Fruit fly (Drosophila melanogaster) whole organism, wandering third instar larva: Measurements from ENCODE around the gene SelT.

ENCODE experiments used
- Abd-B ChIP-seq: fragments of >200 bp; optimal IDR thresholded peaks from 2 replicates; lab custom pipeline; 2017; ENCODE audit warnings: missing biosample characterization, missing genetic modification characterization
- CG32264 ChIP-seq: fragments of 200-800 bp; sonication (Bioruptor generic); optimal IDR thresholded peaks from 2 replicates; lab custom pipeline; 2016; ENCODE audit warnings: missing biosample characterization, missing genetic modification characterization
- CG9705 ChIP-seq: fragments of 200-800 bp; sonication (Bioruptor generic); optimal IDR thresholded peaks from 2 replicates; lab custom pipeline; 2018; ENCODE audit warnings: missing biosample characterization, mild to moderate bottlenecking, missing genetic modification characterization
- Dif ChIP-seq: fragments of 200-275, 200-300 bp; sonication (Bioruptor generic); optimal IDR thresholded peaks from 2 replicates; lab custom pipeline; 2018; ENCODE audit warnings: missing biosample characterization, missing genetic modification characterization; ENCODE audit not compliant: partially characterized antibody
- GATAd ChIP-seq: sonication (Bioruptor generic); optimal IDR thresholded peaks from 2 replicates; lab custom pipeline; 2016; ENCODE audit warnings: missing biosample characterization, missing genetic modification characterization
- HLH106 ChIP-seq: fragments of 200-800 bp; optimal IDR thresholded peaks from 3 replicates; lab custom pipeline; 2019; ENCODE audit warnings: missing biosample characterization, mild to moderate bottlenecking, missing genetic modification characterization, moderate library complexity
- Hnf4 ChIP-seq: fragments of 200-800 bp; sonication (Bioruptor generic); optimal IDR thresholded peaks from 2 replicates; lab custom pipeline; 2016; ENCODE audit warnings: missing biosample characterization, mild to moderate bottlenecking, missing genetic modification characterization
- Hr78 ChIP-seq: fragments of >200 bp; optimal IDR thresholded peaks from 2 replicates; lab custom pipeline; 2017; ENCODE audit warnings: missing biosample characterization, missing genetic modification characterization
- Hr83 ChIP-seq: fragments of 200-300 bp; sonication (Bioruptor generic); optimal IDR thresholded peaks from 2 replicates; lab custom pipeline; 2016; ENCODE audit warnings: missing biosample characterization, mild to moderate bottlenecking, missing genetic modification characterization, moderate library complexity; ENCODE audit not compliant: poor library complexity, severe bottlenecking
- Jra ChIP-seq: sonication (Bioruptor generic); optimal IDR thresholded peaks from 2 replicates; lab custom pipeline; 2016; ENCODE audit warnings: missing biosample characterization, missing genetic modification characterization
- Mio ChIP-seq: sonication (Bioruptor generic); optimal IDR thresholded peaks from 2 replicates; lab custom pipeline; 2016; ENCODE audit warnings: missing biosample characterization, missing genetic modification characterization
- Myc ChIP-seq: fragments of >200 bp; optimal IDR thresholded peaks from 2 replicates; lab custom pipeline; 2017
- N ChIP-seq: fragments of >200 bp; optimal IDR thresholded peaks from 2 replicates; lab custom pipeline; 2018; ENCODE audit warnings: missing biosample characterization, missing external identifiers, missing genetic modification characterization
- OdsH ChIP-seq: fragments of 200-800 bp; sonication (Bioruptor generic); optimal IDR thresholded peaks from 2 replicates; lab custom pipeline; 2016; ENCODE audit warnings: missing biosample characterization, mild to moderate bottlenecking, missing genetic modification characterization
- Rel ChIP-seq, 2 experiments: fragments of 200-800 bp; sonication (Bioruptor generic) in 1 of 2; optimal IDR thresholded peaks; 2 replicates in 1 of 2; 3 replicates in 1 of 2; lab custom pipeline; 2016 to 2019; ENCODE audit warnings: mild to moderate bottlenecking in 2 of 2, missing biosample characterization in 2 of 2, missing genetic modification characterization in 2 of 2, moderate library complexity in 1 of 2
- Sp1 ChIP-seq: fragments of 200-800 bp; sonication (Bioruptor generic); optimal IDR thresholded peaks from 3 replicates; lab custom pipeline; 2019; ENCODE audit warnings: missing biosample characterization, mild to moderate bottlenecking, missing genetic modification characterization, moderate library complexity
- Vsx2 ChIP-seq: fragments of 200-300, 225-300 bp; sonication (Bioruptor generic); optimal IDR thresholded peaks from 2 replicates; lab custom pipeline; 2018; ENCODE audit warnings: missing biosample characterization, missing genetic modification characterization; ENCODE audit not compliant: partially characterized antibody
- br ChIP-seq: fragments of 200-800 bp; sonication (Bioruptor generic); optimal IDR thresholded peaks from 2 replicates; lab custom pipeline; 2016; ENCODE audit warnings: missing biosample characterization, missing genetic modification characterization
- brk ChIP-seq: fragments of 200-800 bp; sonication (Bioruptor generic); optimal IDR thresholded peaks from 2 replicates; lab custom pipeline; 2016; ENCODE audit warnings: missing biosample characterization, mild to moderate bottlenecking, missing genetic modification characterization
- dl ChIP-seq, 2 experiments: fragments of 175-275, 200-275 bp in 1 of 2; fragments of 200-275 bp in 1 of 2; sonication (Bioruptor generic); optimal IDR thresholded peaks; lab custom pipeline; 2018; ENCODE audit warnings: mild to moderate bottlenecking in 2 of 2, missing biosample characterization in 2 of 2, missing genetic modification characterization in 2 of 2, moderate library complexity in 2 of 2; ENCODE audit not compliant: partially characterized antibody in 2 of 2, insufficient read depth in 1 of 2
- dmrt93B ChIP-seq: fragments of 200-800 bp; sonication (Bioruptor generic); optimal IDR thresholded peaks from 2 replicates; lab custom pipeline; 2018; ENCODE audit warnings: missing biosample characterization, mild to moderate bottlenecking, missing genetic modification characterization
- dsf ChIP-seq: sonication (Bioruptor generic); optimal IDR thresholded peaks from 2 replicates; lab custom pipeline; 2016; ENCODE audit warnings: missing biosample characterization, missing genetic modification characterization, borderline replicate concordance
- ey ChIP-seq: fragments of 200-800 bp; sonication (Bioruptor generic); optimal IDR thresholded peaks from 2 replicates; lab custom pipeline; 2016; ENCODE audit warnings: missing biosample characterization, missing genetic modification characterization
- foxo ChIP-seq, 2 experiments: fragments of 200-800 bp; sonication (Bioruptor generic); optimal IDR thresholded peaks; 2 replicates in 1 of 2; 3 replicates in 1 of 2; lab custom pipeline; 2016 to 2017; ENCODE audit warnings: missing biosample characterization in 2 of 2, missing genetic modification characterization in 2 of 2
- fru ChIP-seq: fragments of 200-800 bp; sonication (Bioruptor generic); optimal IDR thresholded peaks from 3 replicates; lab custom pipeline; 2016; ENCODE audit warnings: missing biosample characterization, mild to moderate bottlenecking, missing genetic modification characterization
- h ChIP-seq: fragments of 200-800 bp; sonication (Bioruptor generic); optimal IDR thresholded peaks from 3 replicates; lab custom pipeline; 2016; ENCODE audit warnings: missing biosample characterization, mild to moderate bottlenecking, missing genetic modification characterization
- jim ChIP-seq: fragments of 175-275, 200-325 bp; sonication (Bioruptor generic); optimal IDR thresholded peaks from 2 replicates; lab custom pipeline; 2016; ENCODE audit warnings: missing biosample characterization, mild to moderate bottlenecking, missing genetic modification characterization
- lola ChIP-seq: fragments of >200 bp; optimal IDR thresholded peaks from 2 replicates; lab custom pipeline; 2017; ENCODE audit warnings: missing biosample characterization, missing genetic modification characterization
- pan ChIP-seq: fragments of >200 bp; optimal IDR thresholded peaks from 2 replicates; lab custom pipeline; 2017
- psq ChIP-seq: fragments of 200-800 bp; sonication (Bioruptor generic); optimal IDR thresholded peaks from 3 replicates; lab custom pipeline; 2017; ENCODE audit warnings: missing biosample characterization, mild to moderate bottlenecking, missing genetic modification characterization, moderate library complexity
- rgr ChIP-seq: fragments of 200-800 bp; sonication (Bioruptor generic); optimal IDR thresholded peaks from 3 replicates; lab custom pipeline; 2016; ENCODE audit warnings: missing biosample characterization, mild to moderate bottlenecking, missing genetic modification characterization
- sage ChIP-seq: fragments of 200-800 bp; sonication (Bioruptor generic); optimal IDR thresholded peaks from 2 replicates; lab custom pipeline; 2016; ENCODE audit warnings: missing biosample characterization, mild to moderate bottlenecking, missing genetic modification characterization
- sv ChIP-seq: fragments of 200-800 bp; sonication (Bioruptor generic); optimal IDR thresholded peaks from 3 replicates; lab custom pipeline; 2016; ENCODE audit warnings: missing biosample characterization, missing genetic modification characterization
- tai ChIP-seq: sonication (Bioruptor generic); optimal IDR thresholded peaks from 2 replicates; lab custom pipeline; 2016; ENCODE audit warnings: missing biosample characterization, missing genetic modification characterization
- usp ChIP-seq: fragments of >200 bp; optimal IDR thresholded peaks from 2 replicates; lab custom pipeline; 2017; ENCODE audit warnings: missing biosample characterization, missing genetic modification characterization
- woc ChIP-seq: sonication (Bioruptor generic); optimal IDR thresholded peaks from 2 replicates; lab custom pipeline; 2016; ENCODE audit warnings: missing biosample characterization, mild to moderate bottlenecking, missing genetic modification characterization

Gene SelT

dm6 chr2L:4997401-4998259 is 13.1 kb upstream of the SelT start (continued):
- peak; percentile 92 for TF ChIP-seq Mio (GFP tag; lab: Kevin White, UChicago)
- TF ChIP-seq Abd-B (GFP tag; lab: Kevin White, UChicago), result no peak
- peak; percentile 98 for TF ChIP-seq sv (GFP tag; lab: Kevin White, UChicago)
- peak; percentile 96 for TF ChIP-seq sage (GFP tag; lab: Kevin White, UChicago)
- TF ChIP-seq Myc, result peak; percentile 37
- TF ChIP-seq Dif (GFP tag; lab: Kevin White, UChicago), result peak; percentile 94
- peak; percentile 94 for TF ChIP-seq GATAd (GFP tag; lab: Kevin White, UChicago)
- TF ChIP-seq pan (lab: Kevin White, UChicago), result no peak
- TF ChIP-seq Jra (GFP tag; lab: Kevin White, UChicago), result peak; percentile 97
- peak; percentile 96 for TF ChIP-seq CG9705 (GFP tag; lab: Kevin White, UChicago)
- no peak for TF ChIP-seq lola (GFP tag; lab: Kevin White, UChicago)
- TF ChIP-seq Hnf4 (GFP tag; lab: Kevin White, UChicago), result peak; percentile 98
- no peak for TF ChIP-seq jim (GFP tag; lab: Kevin White, UChicago)
- peak; percentile 97 for TF ChIP-seq tai (GFP tag; lab: Kevin White, UChicago)

dm6 chr2L:4998260-4998560 is 12.5 kb upstream of the SelT start:
- TF ChIP-seq N, result no peak

- TF ChIP-seq rgr (GFP tag; lab: Kevin White, UChicago) (no peak), CG32264 (GFP tag; lab: Kevin White, UChicago) (no peak), Myc (no peak), Jra (GFP tag; lab: Kevin White, UChicago) (no peak), Mio (GFP tag; lab: Kevin White, UChicago) (no peak), tai (GFP tag; lab: Kevin White, UChicago) (no peak), lola (GFP tag; lab: Kevin White, UChicago) (no peak), Hr78 (GFP tag; lab: Kevin White, UChicago) (no peak), fru (no peak), GATAd (GFP tag; lab: Kevin White, UChicago) (no peak), Rel (GFP tag; optimal IDR thresholded peaks at IDR 0.05; lab: Kevin White, UChicago) (no peak), Rel (tag; optimal IDR thresholded peaks at IDR 0.05; lab: Kevin White, UChicago) (no peak), Hnf4 (GFP tag; lab: Kevin White, UChicago) (no peak), woc (GFP tag; lab: Kevin White, UChicago) (no peak), dl (GFP tag; optimal IDR thresholded peaks at IDR 0.05; lab: Kevin White, UChicago; ENCODE audit: insufficient read depth in 1 of 2, partially characterized antibody in 2 of 2) (no peak)
These were observed 12.0 kb upstream of the SelT start for dm6 chr2L:4998571-4999191.

dm6 chr2L:4999389-5000032 is 11.2 kb upstream of the SelT start:
- TF ChIP-seq psq (GFP tag; lab: Kevin White, UChicago), result peak; percentile 7
- TF ChIP-seq brk (GFP tag; lab: Kevin White, UChicago), result peak; percentile 25
- peak; percentile 79 for TF ChIP-seq HLH106 (tag; lab: Kevin White, UChicago)
- TF ChIP-seq tai (GFP tag; lab: Kevin White, UChicago), result peak; percentile 73
- peak; percentile 59 for TF ChIP-seq OdsH (GFP tag; lab: Kevin White, UChicago)
- no peak for TF ChIP-seq N
- peak; percentile 49 for TF ChIP-seq Sp1 (GFP tag; lab: Kevin White, UChicago)
- TF ChIP-seq sage (GFP tag; lab: Kevin White, UChicago), result no peak
- peak; percentile 26 for TF ChIP-seq sv (GFP tag; lab: Kevin White, UChicago)
- peak; percentile 24 to 84 for TF ChIP-seq foxo (GFP tag; optimal IDR thresholded peaks at IDR 0.05; lab: Kevin White, UChicago)
- no peak for TF ChIP-seq Vsx2 (GFP tag; lab: Kevin White, UChicago)
- no peak for TF ChIP-seq dsf (GFP tag; lab: Kevin White, UChicago)
- peak; percentile 56 for TF ChIP-seq CG32264 (GFP tag; lab: Kevin White, UChicago)
- TF ChIP-seq fru, result peak; percentile 73
- TF ChIP-seq Myc, result no peak
- TF ChIP-seq Rel (GFP tag; optimal IDR thresholded peaks at IDR 0.05; lab: Kevin White, UChicago), result no peak
- peak; percentile 7 for TF ChIP-seq Rel (tag; optimal IDR thresholded peaks at IDR 0.05; lab: Kevin White, UChicago)
- TF ChIP-seq br (GFP tag; lab: Kevin White, UChicago), result peak; percentile 79
- peak; percentile 81 for TF ChIP-seq rgr (GFP tag; lab: Kevin White, UChicago)
- no peak for TF ChIP-seq dl (GFP tag; optimal IDR thresholded peaks at IDR 0.05; lab: Kevin White, UChicago; ENCODE audit: insufficient read depth in 1 of 2, partially characterized antibody in 2 of 2)
- no peak for TF ChIP-seq Abd-B (GFP tag; lab: Kevin White, UChicago)
- TF ChIP-seq ey (GFP tag; lab: Kevin White, UChicago), result peak; percentile 81
- no peak for TF ChIP-seq lola (GFP tag; lab: Kevin White, UChicago)
- TF ChIP-seq CG9705 (GFP tag; lab: Kevin White, UChicago), result peak; percentile 27
- TF ChIP-seq Hr83 (GFP tag; lab: Kevin White, UChicago), result no peak
- no peak for TF ChIP-seq Jra (GFP tag; lab: Kevin White, UChicago)
- TF ChIP-seq pan (lab: Kevin White, UChicago), result no peak
- TF ChIP-seq jim (GFP tag; lab: Kevin White, UChicago), result no peak
- TF ChIP-seq dmrt93B (GFP tag; lab: Kevin White, UChicago), result peak; percentile 23
- TF ChIP-seq h (GFP tag; lab: Kevin White, UChicago), result peak; percentile 85
- no peak for TF ChIP-seq usp
- TF ChIP-seq Mio (GFP tag; lab: Kevin White, UChicago), result peak; percentile 49
- TF ChIP-seq Hr78 (GFP tag; lab: Kevin White, UChicago), result no peak
